Fruit fly (Drosophila melanogaster) whole organism, prepupa: ENCODE data around the gene Nubp1.

Source experiments
- CG11762 ChIP-seq: fragments of 200-800 bp; sonication (Bioruptor generic); optimal IDR thresholded peaks from 3 replicates; lab custom pipeline; 2016; ENCODE audit warnings: missing biosample characterization, missing genetic modification characterization; ENCODE audit not compliant: insufficient read depth
- CG6163 ChIP-seq: fragments of 200-800 bp; sonication (Bioruptor generic); IDR thresholded peaks from 3 replicates; pipeline ENCODE4 v1.3.6; 2022; ENCODE audit warnings: missing biosample characterization, missing genetic modification characterization
- CG6792 ChIP-seq: fragments of 200-800 bp; sonication (Bioruptor generic); optimal IDR thresholded peaks from 3 replicates; lab custom pipeline; 2016; ENCODE audit warnings: missing biosample characterization, missing genetic modification characterization
- CG6854 ChIP-seq: fragments of 200-800 bp; sonication (Bioruptor generic); optimal IDR thresholded peaks from 2 replicates; lab custom pipeline; 2017; ENCODE audit warnings: missing biosample characterization, mild to moderate bottlenecking, missing genetic modification characterization
- CG8119 ChIP-seq: fragments of 200-800 bp; sonication (Bioruptor generic); IDR thresholded peaks from 3 replicates; pipeline ENCODE4 v1.3.6; 2022; ENCODE audit warnings: missing biosample characterization, missing genetic modification characterization
- CG8319 ChIP-seq: fragments of 200-800 bp; sonication (Bioruptor generic); optimal IDR thresholded peaks from 3 replicates; lab custom pipeline; 2016; ENCODE audit warnings: missing biosample characterization, missing genetic modification characterization
- CG9139 ChIP-seq: fragments of 200-800 bp; sonication (Bioruptor generic); optimal IDR thresholded peaks from 3 replicates; lab custom pipeline; 2017; ENCODE audit warnings: missing biosample characterization, mild to moderate bottlenecking, missing genetic modification characterization
- Eip93F ChIP-seq: fragments of 200-800 bp; sonication (Bioruptor generic); optimal IDR thresholded peaks from 2 replicates; lab custom pipeline; 2016; ENCODE audit warnings: missing biosample characterization, mild to moderate bottlenecking, missing genetic modification characterization
- Hr38 ChIP-seq: sonication (Bioruptor generic); optimal IDR thresholded peaks from 2 replicates; lab custom pipeline; 2016; ENCODE audit warnings: missing biosample characterization, missing genetic modification characterization
- Hr39 ChIP-seq: fragments of 200-800 bp; sonication (Bioruptor generic); optimal IDR thresholded peaks from 2 replicates; lab custom pipeline; 2016; ENCODE audit warnings: missing biosample characterization, missing genetic modification characterization
- Sox14 ChIP-seq: fragments of 200-800 bp; sonication (Bioruptor generic); optimal IDR thresholded peaks from 3 replicates; lab custom pipeline; 2016; ENCODE audit warnings: missing biosample characterization, missing genetic modification characterization
- dac ChIP-seq: fragments of 200-800 bp; sonication (Bioruptor generic); optimal IDR thresholded peaks from 2 replicates; lab custom pipeline; 2017; ENCODE audit warnings: missing biosample characterization, mild to moderate bottlenecking, missing genetic modification characterization
- fd59A ChIP-seq: fragments of 200-800 bp; sonication (Bioruptor generic); optimal IDR thresholded peaks from 2 replicates; lab custom pipeline; 2017; ENCODE audit warnings: missing biosample characterization, mild to moderate bottlenecking, missing genetic modification characterization, missing genetic modification reagents
- net ChIP-seq: fragments of 200-800 bp; sonication (Bioruptor generic); optimal IDR thresholded peaks from 3 replicates; lab custom pipeline; 2016; ENCODE audit warnings: missing biosample characterization, missing genetic modification characterization

DNA sequence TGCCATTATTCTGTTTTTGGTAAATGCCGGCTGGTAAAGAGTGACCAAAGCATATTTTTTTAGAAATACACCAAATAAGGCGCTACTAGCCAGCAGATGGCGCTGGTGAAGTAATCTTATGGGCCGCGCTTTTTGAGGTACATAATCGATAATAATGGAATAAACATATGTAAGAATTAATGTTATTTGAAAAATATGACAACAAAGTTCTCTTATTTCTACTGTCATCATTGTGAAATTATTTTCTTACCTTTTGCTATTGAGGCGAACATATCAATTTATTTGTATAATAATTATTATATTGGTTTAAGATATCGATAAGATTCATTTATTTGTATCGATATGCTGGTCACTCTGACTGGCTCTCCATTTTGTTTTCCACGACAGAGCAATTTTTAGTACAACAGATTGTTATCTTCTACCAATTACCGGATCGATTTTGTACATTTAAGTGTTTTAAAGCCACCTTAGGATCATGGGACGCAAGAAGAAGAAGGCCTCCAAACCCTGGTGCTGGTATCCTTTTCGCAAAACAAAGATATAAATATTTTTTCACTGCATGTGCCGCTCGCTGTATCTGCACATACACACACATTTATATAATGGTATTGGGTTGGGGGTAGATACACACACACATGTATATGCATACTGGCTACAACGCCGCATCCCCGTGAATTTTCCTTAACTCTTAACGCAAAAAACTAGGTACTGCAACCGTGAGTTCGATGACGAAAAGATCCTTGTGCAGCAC is 10.9 kb downstream of the Nubp1 start, which contains the start of the genes LSm7 and BuGZ:
- TF ChIP-seq Eip93F (GFP tag; lab: Kevin White, UChicago) (no peak), CG6792 (no peak), fd59A (no peak), CG8119 (GFP tag; lab: Robert Waterston, UW) (no peak), CG6163 (no peak), net (no peak), dac (GFP tag; lab: Kevin White, UChicago) (no peak), Sox14 (GFP tag; lab: Kevin White, UChicago) (no peak), CG8319 (GFP tag; lab: Kevin White, UChicago) (no peak), CG11762 (GFP tag; lab: Kevin White, UChicago) (no peak), CG6854 (GFP tag; lab: Kevin White, UChicago) (no peak), Hr39 (GFP tag; lab: Kevin White, UChicago) (no peak), CG9139 (GFP tag; lab: Kevin White, UChicago) (no peak), Hr38 (GFP tag; lab: Kevin White, UChicago) (no peak)
